Fruit fly (Drosophila melanogaster): ENCODE results near the gene spri.

Gene spri

dm6 chrX:10460506-10461114, 124.6 kb downstream of the spri start, which contains the start of gene Neb-cGP (continued):
- no peak for TF ChIP-seq sim (GFP tag; IDR thresholded peaks at IDR 0.05)
- TF ChIP-seq pfk (GFP tag; optimal IDR thresholded peaks at IDR 0.05), result peak; percentile 34
- TF ChIP-seq shn (GFP tag; optimal IDR thresholded peaks at IDR 0.05), result peak; percentile 38
- TF ChIP-seq Awh (GFP tag; IDR thresholded peaks at IDR 0.05), result no peak
- TF ChIP-seq crp (GFP tag; optimal IDR thresholded peaks at IDR 0.05), result peak in 1 of 2 experiments; percentile 87
- no peak for TF ChIP-seq cad (GFP tag; optimal IDR thresholded peaks at IDR 0.05)
- TF ChIP-seq HmgZ (tag; optimal IDR thresholded peaks at IDR 0.05), result peak; percentile 88
- no peak for TF ChIP-seq Dfd (GFP tag; optimal IDR thresholded peaks at IDR 0.05)
- TF ChIP-seq crc (GFP tag; optimal IDR thresholded peaks at IDR 0.05), result no peak
- TF ChIP-seq br (optimal IDR thresholded peaks at IDR 0.05), result no peak
- peak; percentile 70 for TF ChIP-seq CG14710 (tag; optimal IDR thresholded peaks at IDR 0.05)
- TF ChIP-seq sug (tag; optimal IDR thresholded peaks at IDR 0.05), result peak; percentile 67
- TF ChIP-seq Gsc (GFP tag; IDR thresholded peaks at IDR 0.05), result no peak
- peak; percentile 36 for TF ChIP-seq MTF-1 (GFP tag; optimal IDR thresholded peaks at IDR 0.05; ENCODE audit: borderline replicate concordance)
- TF ChIP-seq CG6654 (GFP tag; optimal IDR thresholded peaks at IDR 0.05), result no peak
- no peak for TF ChIP-seq wek (GFP tag; optimal IDR thresholded peaks at IDR 0.05)
- TF ChIP-seq CG9876 (GFP tag; optimal IDR thresholded peaks at IDR 0.05), result peak; percentile 40
- TF ChIP-seq Bgb (GFP tag; IDR thresholded peaks at IDR 0.05; ENCODE audit: partially characterized antibody), result peak; percentile 98
- peak; percentile 82 for TF ChIP-seq slbo (GFP tag; IDR thresholded peaks at IDR 0.05)
- TF ChIP-seq CG13123 (GFP tag; optimal IDR thresholded peaks at IDR 0.05), result no peak
- TF ChIP-seq GATAe (GFP tag; conservative IDR thresholded peaks at IDR 0.05), result no peak
- TF ChIP-seq CG2875 (GFP tag; optimal IDR thresholded peaks at IDR 0.05), result peak; percentile 19
- peak; percentile 45 for TF ChIP-seq mirr (GFP tag; optimal IDR thresholded peaks at IDR 0.05)
- TF ChIP-seq lab (GFP tag; optimal IDR thresholded peaks at IDR 0.05), result peak; percentile 83
- TF ChIP-seq en (GFP tag; optimal IDR thresholded peaks at IDR 0.05), result no peak
- TF ChIP-seq nmo (GFP tag; optimal IDR thresholded peaks at IDR 0.05), result peak; percentile 62
- peak; percentile 56 for TF ChIP-seq HmgD (GFP tag; optimal IDR thresholded peaks at IDR 0.05)
- TF ChIP-seq CG3838 (GFP tag; optimal IDR thresholded peaks at IDR 0.05), result no peak
- TF ChIP-seq MESR4 (GFP tag; optimal IDR thresholded peaks at IDR 0.05), result peak; percentile 94
- peak; percentile 50 for TF ChIP-seq CG31441 (GFP tag; IDR thresholded peaks at IDR 0.05)
- TF ChIP-seq tx (GFP tag; optimal IDR thresholded peaks at IDR 0.05), result peak; percentile 16
- TF ChIP-seq Lim3 (GFP tag; IDR thresholded peaks at IDR 0.05), result no peak
- peak; percentile 50; the same call in 1 of the 2 replicates for TF ChIP-seq CG14014 (GFP tag; IDR thresholded peaks at IDR 0.05)
- no peak for TF ChIP-seq CG17568 (GFP tag; optimal IDR thresholded peaks at IDR 0.05)
- peak; percentile 9; the same call in 1 of the 2 replicates for TF ChIP-seq Drgx (GFP tag; IDR thresholded peaks at IDR 0.05)
- peak; percentile 60 for TF ChIP-seq Bdp1 (GFP tag; optimal IDR thresholded peaks at IDR 0.05)
- peak; percentile 63; the same call in 1 of the 2 replicates for TF ChIP-seq rib (GFP tag; IDR thresholded peaks at IDR 0.05)
- no peak for TF ChIP-seq CG7271 (tag; optimal IDR thresholded peaks at IDR 0.05)
- peak; percentile 37 for TF ChIP-seq slou (GFP tag; optimal IDR thresholded peaks at IDR 0.05)
- TF ChIP-seq Rx (GFP tag; IDR thresholded peaks at IDR 0.05), result no peak
- peak; percentile 60 for TF ChIP-seq grau (tag; optimal IDR thresholded peaks at IDR 0.05)
- TF ChIP-seq CG8089 (GFP tag; optimal IDR thresholded peaks at IDR 0.05), result no peak
- TF ChIP-seq bigmax (GFP tag; optimal IDR thresholded peaks at IDR 0.05), result peak; percentile 89
- peak; percentile 59 for TF ChIP-seq CG9609 (GFP tag; optimal IDR thresholded peaks at IDR 0.05)
- peak; percentile 50 for TF ChIP-seq HLHmδ (GFP tag; optimal IDR thresholded peaks at IDR 0.05)
- no peak for TF ChIP-seq CG15011 (GFP tag; optimal IDR thresholded peaks at IDR 0.05)
- peak; percentile 91 for TF ChIP-seq Dll (GFP tag; IDR thresholded peaks at IDR 0.05; ENCODE audit: partially characterized antibody)
- no peak for TF ChIP-seq klu (GFP tag; IDR thresholded peaks at IDR 0.05)
- peak; percentile 96 for TF ChIP-seq CG42726 (GFP tag; IDR thresholded peaks at IDR 0.05; ENCODE audit: partially characterized antibody)
- TF ChIP-seq YL-1 (GFP tag; optimal IDR thresholded peaks at IDR 0.05), result peak; percentile 67

Data from whole organism, embryonic.